Worm (Caenorhabditis elegans) whole organism, L3 larva: Measurements from ENCODE around the gene str-60.

ENCODE experiments used
- R02D3.7 ChIP-seq: fragments of 150-350 bp; optimal IDR thresholded peaks from 2 replicates; lab custom pipeline; 2014; ENCODE audit warnings: missing biosample characterization, missing genetic modification characterization
- ZK546.5 ChIP-seq: sonication (generic microtip); optimal IDR thresholded peaks from 2 replicates; lab custom pipeline; 2017; ENCODE audit warnings: missing biosample characterization, missing genetic modification characterization
- aly-2 ChIP-seq: fragments of 150-350 bp; optimal IDR thresholded peaks from 2 replicates; lab custom pipeline; 2014; ENCODE audit warnings: missing biosample characterization, missing genetic modification characterization
- ama-1 ChIP-seq: fragments of 150-350 bp; optimal IDR thresholded peaks from 2 replicates; lab custom pipeline; 2018
- ceh-28 ChIP-seq: fragments of 150-350 bp; optimal IDR thresholded peaks from 2 replicates; lab custom pipeline; 2014; ENCODE audit warnings: missing biosample characterization, missing genetic modification reagents, missing genetic modification characterization
- ceh-82 ChIP-seq: fragments of 150-350 bp; optimal IDR thresholded peaks from 2 replicates; lab custom pipeline; 2014; ENCODE audit warnings: missing biosample characterization, missing genetic modification characterization
- ceh-9 ChIP-seq: sonication (generic microtip); optimal IDR thresholded peaks from 2 replicates; lab custom pipeline; 2018; ENCODE audit warnings: missing biosample characterization, missing genetic modification characterization
- daf-12 ChIP-seq: fragments of 150-350 bp; optimal IDR thresholded peaks from 2 replicates; lab custom pipeline; 2014; ENCODE audit warnings: missing biosample characterization, missing genetic modification reagents, missing genetic modification characterization
- egl-27 ChIP-seq: sonication (generic microtip); optimal IDR thresholded peaks from 4 replicates; lab custom pipeline; 2017; ENCODE audit warnings: missing biosample characterization, missing genetic modification reagents, missing genetic modification characterization
- egl-5 ChIP-seq: fragments of 150-350 bp; optimal IDR thresholded peaks from 2 replicates; lab custom pipeline; 2017; ENCODE audit warnings: missing biosample characterization, missing genetic modification reagents, missing genetic modification characterization, inconsistent platforms
- elt-1 ChIP-seq: fragments of 150-350 bp; optimal IDR thresholded peaks from 2 replicates; lab custom pipeline; 2014; ENCODE audit warnings: missing biosample characterization, missing genetic modification characterization
- elt-2 ChIP-seq: sonication (generic microtip); optimal IDR thresholded peaks from 2 replicates; lab custom pipeline; 2016; ENCODE audit warnings: missing genetic modification reagents, mild to moderate bottlenecking, missing genetic modification characterization, missing compliant biosample characterization
- elt-3 ChIP-seq, 3 experiments: fragments of 150-350 bp in 1 of 3; sonication (generic microtip) in 2 of 3; optimal IDR thresholded peaks; 2 replicates in 2 of 3; 4 replicates in 1 of 3; lab custom pipeline; 2014 to 2017; ENCODE audit warnings: missing biosample characterization in 3 of 3, missing genetic modification characterization in 3 of 3
- eor-1 ChIP-seq, 2 experiments: fragments of 150-350 bp; optimal IDR thresholded peaks; 2 replicates each; lab custom pipeline; 2014 to 2018; ENCODE audit warnings: missing biosample characterization in 2 of 2, missing genetic modification characterization in 2 of 2
- fkh-10 ChIP-seq: sonication (generic microtip); optimal IDR thresholded peaks from 2 replicates; lab custom pipeline; 2017; ENCODE audit warnings: missing biosample characterization, missing genetic modification reagents, missing genetic modification characterization
- fos-1 ChIP-seq: fragments of 150-350 bp; optimal IDR thresholded peaks from 2 replicates; lab custom pipeline; 2014; ENCODE audit warnings: missing biosample characterization, missing genetic modification characterization
- hmg-11 ChIP-seq: sonication (generic microtip); optimal IDR thresholded peaks from 2 replicates; lab custom pipeline; 2016; ENCODE audit warnings: missing genetic modification characterization, missing compliant biosample characterization
- jun-1 ChIP-seq: fragments of 150-350 bp; optimal IDR thresholded peaks from 2 replicates; lab custom pipeline; 2014; ENCODE audit warnings: missing biosample characterization, missing genetic modification reagents, missing genetic modification characterization
- lin-15B ChIP-seq: fragments of 150-350 bp; optimal IDR thresholded peaks from 2 replicates; lab custom pipeline; 2014; ENCODE audit warnings: missing biosample characterization, missing genetic modification characterization
- lin-39 ChIP-seq: fragments of 150-350 bp; optimal IDR thresholded peaks from 2 replicates; lab custom pipeline; 2018; ENCODE audit warnings: missing biosample characterization, missing genetic modification reagents, missing genetic modification characterization
- lsy-12 ChIP-seq: sonication (generic microtip); optimal IDR thresholded peaks from 2 replicates; lab custom pipeline; 2016; ENCODE audit warnings: mild to moderate bottlenecking, missing genetic modification characterization, missing compliant biosample characterization
- nfya-1 ChIP-seq: sonication (generic microtip); optimal IDR thresholded peaks from 2 replicates; lab custom pipeline; 2017; ENCODE audit warnings: missing genetic modification characterization, mild to moderate bottlenecking, missing compliant biosample characterization, antibody characterized with exemption, moderate library complexity; ENCODE audit not compliant: insufficient read depth
- nhr-11 ChIP-seq: fragments of 150-350 bp; optimal IDR thresholded peaks from 2 replicates; lab custom pipeline; 2014; ENCODE audit warnings: missing biosample characterization, missing genetic modification characterization
- nhr-12 ChIP-seq: fragments of 150-350 bp; optimal IDR thresholded peaks from 2 replicates; lab custom pipeline; 2014; ENCODE audit warnings: missing biosample characterization, missing genetic modification characterization
- nhr-23 ChIP-seq: fragments of 150-350 bp; optimal IDR thresholded peaks from 2 replicates; lab custom pipeline; 2014; ENCODE audit warnings: missing biosample characterization, missing genetic modification reagents, missing genetic modification characterization
- nhr-237 ChIP-seq: fragments of 150-350 bp; optimal IDR thresholded peaks from 2 replicates; lab custom pipeline; 2014; ENCODE audit warnings: missing biosample characterization, missing genetic modification characterization
- nhr-25 ChIP-seq: sonication (generic microtip); optimal IDR thresholded peaks from 2 replicates; lab custom pipeline; 2017; ENCODE audit warnings: missing biosample characterization, missing genetic modification characterization
- nhr-28 ChIP-seq: fragments of 150-350 bp; optimal IDR thresholded peaks from 2 replicates; lab custom pipeline; 2014; ENCODE audit warnings: missing biosample characterization, missing genetic modification characterization
- nhr-43 ChIP-seq: sonication (generic microtip); optimal IDR thresholded peaks from 2 replicates; lab custom pipeline; 2016; ENCODE audit warnings: mild to moderate bottlenecking, missing genetic modification characterization, missing compliant biosample characterization; ENCODE audit not compliant: poor library complexity, severe bottlenecking
- nhr-67 ChIP-seq: fragments of 150-350 bp; optimal IDR thresholded peaks from 2 replicates; lab custom pipeline; 2014; ENCODE audit warnings: missing biosample characterization, missing genetic modification characterization
- nhr-76 ChIP-seq: fragments of 150-350 bp; sonication (generic microtip); optimal IDR thresholded peaks from 5 replicates; lab custom pipeline; 2014; ENCODE audit warnings: missing biosample characterization, missing genetic modification characterization
- nhr-77 ChIP-seq: fragments of 150-350 bp; optimal IDR thresholded peaks from 2 replicates; lab custom pipeline; 2014; ENCODE audit warnings: missing biosample characterization, missing genetic modification characterization
- pha-4 ChIP-seq: fragments of 150-350 bp; optimal IDR thresholded peaks from 2 replicates; lab custom pipeline; 2014; ENCODE audit warnings: missing biosample characterization, missing genetic modification reagents, missing genetic modification characterization
- sea-2 ChIP-seq: fragments of 150-350 bp; sonication (generic microtip); optimal IDR thresholded peaks from 4 replicates; lab custom pipeline; 2014; ENCODE audit warnings: missing biosample characterization, missing genetic modification reagents, missing genetic modification characterization
- skn-1 ChIP-seq: fragments of 150-350 bp; optimal IDR thresholded peaks from 2 replicates; lab custom pipeline; 2014; ENCODE audit warnings: missing biosample characterization, missing genetic modification characterization
- snpc-4 ChIP-seq: fragments of 150-350 bp; optimal IDR thresholded peaks from 2 replicates; lab custom pipeline; 2014; ENCODE audit warnings: missing biosample characterization, missing genetic modification characterization
- tbx-2 ChIP-seq: sonication (generic microtip); optimal IDR thresholded peaks from 2 replicates; lab custom pipeline; 2016; ENCODE audit warnings: mild to moderate bottlenecking, missing genetic modification characterization, missing compliant biosample characterization
- unc-39 ChIP-seq: sonication (generic microtip); optimal IDR thresholded peaks from 4 replicates; lab custom pipeline; 2017; ENCODE audit warnings: missing biosample characterization, missing genetic modification characterization
- zag-1 ChIP-seq: fragments of 150-350 bp; optimal IDR thresholded peaks from 2 replicates; lab custom pipeline; 2014; ENCODE audit warnings: missing biosample characterization, missing genetic modification characterization
- ztf-11 ChIP-seq: fragments of 150-350 bp; optimal IDR thresholded peaks from 2 replicates; lab custom pipeline; 2014; ENCODE audit warnings: missing biosample characterization, missing genetic modification characterization

str-60 gene

DNA sequence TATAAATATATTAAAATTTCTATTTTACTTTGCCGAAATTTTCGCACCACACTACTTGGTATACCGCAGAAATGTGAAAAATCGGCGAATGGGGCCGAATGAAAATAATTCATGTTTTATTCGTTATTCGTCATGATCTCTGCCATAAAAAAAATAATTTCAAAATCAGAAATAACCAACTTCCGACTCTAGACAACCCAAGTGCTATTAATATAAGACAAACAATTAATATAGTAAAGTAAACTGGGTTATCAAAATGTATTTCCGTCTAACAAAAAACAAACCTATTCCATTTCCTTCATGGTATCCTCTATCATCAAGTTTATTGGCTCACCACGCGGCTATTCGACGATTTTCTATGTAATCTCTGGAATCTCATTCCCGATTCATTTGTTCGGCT, 32.0 kb upstream of the str-60 start, which contains the start of gene srh-293:
Gene srh-293 (plus strand): TSS at position 301 of the 400 bp plus-strand sequence.
- no peak for TF ChIP-seq elt-3 (tag; optimal IDR thresholded peaks at IDR 0.05; lab: Kevin White, UChicago)
- TF ChIP-seq lin-39 (tag; lab: Kevin White, UChicago): no peak
- TF ChIP-seq hmg-11 (tag; lab: Kevin White, UChicago): no peak
- no peak for TF ChIP-seq nhr-77 (tag; lab: Kevin White, UChicago)
- TF ChIP-seq tbx-2: no peak
- no peak for TF ChIP-seq ZK546.5 (tag; lab: Kevin White, UChicago)
- TF ChIP-seq nhr-23 (tag; lab: Kevin White, UChicago): no peak
- no peak for TF ChIP-seq zag-1
- no peak for TF ChIP-seq skn-1 (tag; lab: Kevin White, UChicago)
- no peak for TF ChIP-seq egl-5
- TF ChIP-seq R02D3.7 (tag; lab: Kevin White, UChicago): no peak
- no peak for TF ChIP-seq ama-1 (lab: Kevin White, UChicago)
- no peak for TF ChIP-seq nfya-1 (tag; lab: Kevin White, UChicago)
- no peak for TF ChIP-seq daf-12 (tag; lab: Kevin White, UChicago)
- no peak for TF ChIP-seq egl-27 (tag; lab: Kevin White, UChicago)
- TF ChIP-seq unc-39 (tag; lab: Kevin White, UChicago): no peak
- no peak for TF ChIP-seq nhr-28 (tag; lab: Kevin White, UChicago)

DNA sequence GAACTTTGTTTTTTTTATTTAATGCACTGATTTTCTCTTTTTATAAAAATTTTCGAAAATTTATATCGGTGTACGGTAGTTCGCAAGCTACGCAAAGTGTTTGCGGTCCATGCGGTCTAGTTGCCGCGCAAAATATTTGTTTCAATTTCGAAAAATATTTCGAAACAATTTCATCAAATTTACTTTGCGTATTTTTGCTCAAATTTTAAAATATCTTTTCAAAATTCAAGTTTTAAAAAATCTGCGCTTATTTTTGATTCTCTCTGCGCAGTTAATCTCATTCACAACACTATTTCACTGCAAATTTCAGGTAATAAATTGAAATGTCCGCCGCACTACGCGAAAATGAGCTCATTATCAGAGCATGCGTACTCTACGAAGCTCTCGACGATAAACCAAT, 30.4 kb upstream of the str-60 start, which contains the start of gene fbxa-197:
Gene fbxa-197 (plus strand): TSS at position 301 of the 400 bp plus-strand sequence.
- TF ChIP-seq sea-2 (GFP tag; lab: Kevin White, UChicago) (no peak), R02D3.7 (tag; lab: Kevin White, UChicago) (no peak), hmg-11 (tag; lab: Kevin White, UChicago) (no peak), nhr-77 (tag; lab: Kevin White, UChicago) (no peak), elt-1 (no peak), ceh-9 (tag; lab: Kevin White, UChicago) (no peak), egl-27 (tag; lab: Kevin White, UChicago) (no peak), fkh-10 (no peak), ceh-28 (tag; lab: Kevin White, UChicago) (no peak), nhr-25 (tag; lab: Kevin White, UChicago) (no peak), ztf-11 (no peak), nfya-1 (tag; lab: Kevin White, UChicago) (no peak), aly-2 (tag; lab: Kevin White, UChicago) (no peak), pha-4 (tag; lab: Kevin White, UChicago) (no peak), nhr-43 (tag; lab: Kevin White, UChicago) (no peak), eor-1 (tag; optimal IDR thresholded peaks at IDR 0.05; lab: Kevin White, UChicago) (no peak), lin-15B (tag; lab: Kevin White, UChicago) (no peak)

DNA sequence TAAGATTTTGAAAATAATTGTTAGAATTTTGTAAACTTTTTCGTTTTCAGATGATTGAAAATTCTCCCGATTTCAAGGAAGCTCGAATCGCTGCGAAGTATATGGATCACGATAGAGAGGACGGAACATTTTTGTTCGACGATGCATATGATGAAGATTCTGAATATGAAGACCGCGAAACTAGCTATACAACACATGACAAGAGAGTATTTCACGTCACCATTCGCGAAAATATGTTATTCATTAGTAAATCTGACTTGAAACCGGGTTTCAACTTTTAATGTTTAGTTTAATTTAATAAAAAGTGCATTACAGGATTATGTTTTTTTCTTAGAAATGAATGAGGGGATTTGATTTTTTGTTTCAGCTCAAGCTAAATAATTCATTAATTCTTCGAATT, 27.4 kb upstream of the str-60 start, which contains the start of gene str-57:
Gene str-57 (plus strand): TSS at position 301 of the 400 bp plus-strand sequence.
- no peak for TF ChIP-seq ceh-28 (tag; lab: Kevin White, UChicago)
- no peak for TF ChIP-seq skn-1 (tag; lab: Kevin White, UChicago)
- TF ChIP-seq daf-12 (tag; lab: Kevin White, UChicago): no peak
- TF ChIP-seq eor-1 (tag; optimal IDR thresholded peaks at IDR 0.05; lab: Kevin White, UChicago): no peak
- no peak for TF ChIP-seq nhr-67
- no peak for TF ChIP-seq fos-1 (tag; lab: Kevin White, UChicago)
- no peak for TF ChIP-seq nhr-23 (tag; lab: Kevin White, UChicago)
- no peak for TF ChIP-seq snpc-4 (tag; lab: Kevin White, UChicago)
- TF ChIP-seq jun-1 (tag; lab: Kevin White, UChicago): no peak
- TF ChIP-seq elt-1: no peak

DNA sequence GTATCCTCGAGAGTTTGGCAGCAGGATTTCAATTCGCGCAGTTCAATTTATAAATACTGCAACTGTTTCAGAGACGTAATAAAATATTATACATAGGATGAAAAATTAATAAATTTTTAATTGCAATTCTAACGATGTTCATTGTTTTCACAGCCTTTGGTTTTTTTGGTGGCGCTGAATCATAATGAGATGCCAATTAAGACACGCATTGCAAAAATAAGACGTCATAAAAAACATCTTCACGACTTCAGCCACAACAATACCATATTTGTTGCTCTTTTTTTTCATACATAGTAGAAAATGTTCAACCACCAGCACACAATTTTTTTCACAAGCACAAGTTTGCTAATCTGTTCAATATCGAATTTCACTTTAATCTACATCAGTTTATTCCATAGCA, 25.5 kb upstream of the str-60 start, which contains the start of gene str-56:
Gene str-56 (plus strand): TSS at position 301 of the 400 bp plus-strand sequence.
- TF ChIP-seq daf-12 (tag; lab: Kevin White, UChicago): no peak
- no peak for TF ChIP-seq nhr-23 (tag; lab: Kevin White, UChicago)
- TF ChIP-seq ceh-28 (tag; lab: Kevin White, UChicago): no peak

DNA sequence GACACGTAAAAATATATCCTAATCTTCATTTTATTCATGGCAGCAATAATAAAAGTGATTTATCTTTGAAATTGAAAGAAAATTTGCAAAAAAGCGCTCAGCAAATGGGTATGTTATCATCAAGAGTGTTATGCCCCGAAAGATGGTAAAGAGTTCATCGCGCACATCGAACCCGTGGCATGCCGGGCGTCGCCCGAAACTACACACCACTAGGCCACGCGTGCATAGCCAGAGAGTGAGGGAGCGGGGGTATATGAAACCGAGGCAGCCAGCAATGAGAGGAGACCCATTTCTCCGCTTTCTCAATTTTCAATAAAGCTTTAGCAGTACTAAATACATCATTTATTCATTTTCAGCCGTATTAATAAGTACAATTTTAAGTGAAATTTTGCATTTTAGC, 24.0 kb upstream of the str-60 start:
- TF ChIP-seq lsy-12 (tag; lab: Kevin White, UChicago): peak; percentile 66
- TF ChIP-seq pha-4 (tag; lab: Kevin White, UChicago): no peak
- TF ChIP-seq ztf-11: no peak
- no peak for TF ChIP-seq nhr-28 (tag; lab: Kevin White, UChicago)
- peak; percentile 34 for TF ChIP-seq ama-1 (lab: Kevin White, UChicago)
- peak; percentile 36 for TF ChIP-seq lin-15B (tag; lab: Kevin White, UChicago)
- TF ChIP-seq nhr-77 (tag; lab: Kevin White, UChicago): peak; percentile 45
- peak; percentile 35 for TF ChIP-seq snpc-4 (tag; lab: Kevin White, UChicago)
- TF ChIP-seq aly-2 (tag; lab: Kevin White, UChicago): no peak
- TF ChIP-seq sea-2 (GFP tag; lab: Kevin White, UChicago): no peak
- TF ChIP-seq ZK546.5 (tag; lab: Kevin White, UChicago): no peak
- no peak for TF ChIP-seq nhr-12 (tag; lab: Kevin White, UChicago)
- no peak for TF ChIP-seq eor-1 (tag; optimal IDR thresholded peaks at IDR 0.05; lab: Kevin White, UChicago)
- TF ChIP-seq nhr-11 (tag; lab: Kevin White, UChicago): peak; percentile 18
- TF ChIP-seq fos-1 (tag; lab: Kevin White, UChicago): no peak
- peak; percentile 86 for TF ChIP-seq lin-39 (tag; lab: Kevin White, UChicago)
- TF ChIP-seq elt-1: no peak
- peak; percentile 69 for TF ChIP-seq elt-2 (tag; lab: Kevin White, UChicago)
- no peak for TF ChIP-seq nhr-76 (tag; lab: Kevin White, UChicago)
- peak in 1 of 3 experiments; percentile 67 for TF ChIP-seq elt-3 (tag; optimal IDR thresholded peaks at IDR 0.05; lab: Kevin White, UChicago)
- TF ChIP-seq nhr-237: no peak
- peak; percentile 87 for TF ChIP-seq nhr-43 (tag; lab: Kevin White, UChicago)
- TF ChIP-seq ceh-82 (tag; lab: Kevin White, UChicago): peak; percentile 66
- peak; percentile 69 for TF ChIP-seq nfya-1 (tag; lab: Kevin White, UChicago)
- TF ChIP-seq hmg-11 (tag; lab: Kevin White, UChicago): no peak
- TF ChIP-seq egl-5: no peak
